Fruit fly (Drosophila melanogaster) whole organism, embryonic: ENCODE measurements around the gene ara.

Experiments used
- Ada2b ChIP-seq: fragments of 200-800 bp; sonication (Bioruptor generic); IDR thresholded peaks from 2 replicates; pipeline ENCODE4 v1.3.6; 2022; ENCODE audit warnings: missing biosample characterization, missing genetic modification characterization
- Adf1 ChIP-seq: fragments of 200-800 bp; sonication (Bioruptor generic); IDR thresholded peaks from 2 replicates; pipeline ENCODE4 v1.3.6; 2022; ENCODE audit warnings: missing biosample characterization, missing genetic modification characterization
- Blimp-1 ChIP-seq: fragments of 200-800 bp; sonication (Bioruptor generic); optimal IDR thresholded peaks from 3 replicates; lab custom pipeline; 2018; ENCODE audit warnings: missing biosample characterization, missing genetic modification characterization, mild to moderate bottlenecking, moderate library complexity, missing genetic modification reagents
- CG10274 ChIP-seq: fragments of 200-800 bp; sonication (Bioruptor generic); optimal IDR thresholded peaks from 3 replicates; lab custom pipeline; 2017; ENCODE audit warnings: missing biosample characterization, mild to moderate bottlenecking, missing genetic modification characterization
- CG10431 ChIP-seq: fragments of 200-800 bp; sonication (Bioruptor generic); optimal IDR thresholded peaks from 3 replicates; lab custom pipeline; 2018; ENCODE audit warnings: missing biosample characterization, mild to moderate bottlenecking, missing genetic modification characterization
- CG12155 ChIP-seq: fragments of 200-800 bp; sonication (Bioruptor generic); optimal IDR thresholded peaks from 3 replicates; lab custom pipeline; 2016; ENCODE audit warnings: missing biosample characterization, missing genetic modification characterization
- CG13775 ChIP-seq: fragments of 200-800 bp; sonication (Bioruptor generic); optimal IDR thresholded peaks from 3 replicates; lab custom pipeline; 2017; ENCODE audit warnings: missing biosample characterization, mild to moderate bottlenecking, missing genetic modification characterization
- CG14050 ChIP-seq: fragments of 200-800 bp; sonication (Bioruptor generic); IDR thresholded peaks from 3 replicates; pipeline ENCODE4 v1.3.6; 2022; ENCODE audit warnings: missing biosample characterization, missing genetic modification characterization
- CG14667 ChIP-seq: fragments of 200-800 bp; sonication (Bioruptor generic); IDR thresholded peaks from 2 replicates; pipeline ENCODE4 v1.3.6; 2022; ENCODE audit warnings: missing biosample characterization, missing genetic modification characterization
- CG1529 ChIP-seq: fragments of 200-800 bp; sonication (Bioruptor generic); optimal IDR thresholded peaks from 3 replicates; lab custom pipeline; 2018; ENCODE audit warnings: missing biosample characterization, missing genetic modification characterization
- CG17361 ChIP-seq: fragments of 200-800 bp; sonication (Bioruptor generic); IDR thresholded peaks from 3 replicates; pipeline ENCODE4 v1.3.6; 2022; ENCODE audit warnings: missing biosample characterization, missing genetic modification characterization
- CG2202 ChIP-seq: fragments of 200-800 bp; sonication (Bioruptor generic); optimal IDR thresholded peaks from 2 replicates; lab custom pipeline; 2018; ENCODE audit warnings: missing biosample characterization, mild to moderate bottlenecking, missing genetic modification characterization
- CG31365 ChIP-seq: fragments of 200-800 bp; sonication (Bioruptor generic); optimal IDR thresholded peaks from 2 replicates; lab custom pipeline; 2018; ENCODE audit warnings: missing biosample characterization, mild to moderate bottlenecking, missing genetic modification characterization
- CG6272 ChIP-seq: fragments of 200-800 bp; sonication (Bioruptor generic); IDR thresholded peaks from 2 replicates; pipeline ENCODE4 v1.3.6; 2022; ENCODE audit warnings: missing biosample characterization, missing genetic modification characterization
- CG6654 ChIP-seq: fragments of 200-800 bp; sonication (Bioruptor generic); optimal IDR thresholded peaks from 2 replicates; lab custom pipeline; 2017; ENCODE audit warnings: missing biosample characterization, mild to moderate bottlenecking, missing genetic modification characterization
- CG6791 ChIP-seq: fragments of 200-800 bp; sonication (Bioruptor generic); IDR thresholded peaks from 3 replicates; pipeline ENCODE4 v1.3.6; 2022; ENCODE audit warnings: missing biosample characterization, missing genetic modification characterization; ENCODE audit not compliant: partially characterized antibody
- CG7745 ChIP-seq: fragments of 200-800 bp; sonication (Bioruptor generic); optimal IDR thresholded peaks from 2 replicates; lab custom pipeline; 2018; ENCODE audit warnings: missing biosample characterization, mild to moderate bottlenecking, missing genetic modification characterization, moderate library complexity
- CG7928 ChIP-seq: fragments of 200-800 bp; sonication (Bioruptor generic); optimal IDR thresholded peaks from 2 replicates; lab custom pipeline; 2017; ENCODE audit warnings: missing biosample characterization, mild to moderate bottlenecking, missing genetic modification characterization
- CG8359 ChIP-seq: fragments of 200-800 bp; sonication (Bioruptor generic); optimal IDR thresholded peaks from 2 replicates; lab custom pipeline; 2017; ENCODE audit warnings: missing biosample characterization, mild to moderate bottlenecking, missing genetic modification characterization, borderline replicate concordance
- CG9817 ChIP-seq: fragments of 200-800 bp; sonication (Bioruptor generic); optimal IDR thresholded peaks from 2 replicates; lab custom pipeline; 2018; ENCODE audit warnings: missing biosample characterization, mild to moderate bottlenecking, missing genetic modification characterization, moderate library complexity
- CTCF ChIP-seq: fragments of 200-800 bp; sonication (Bioruptor generic); optimal IDR thresholded peaks from 2 replicates; lab custom pipeline; 2017; ENCODE audit warnings: missing biosample characterization, mild to moderate bottlenecking, missing genetic modification characterization, moderate library complexity
- CrebB ChIP-seq: fragments of 200-800 bp; sonication (Bioruptor generic); optimal IDR thresholded peaks from 3 replicates; lab custom pipeline; 2018; ENCODE audit warnings: missing biosample characterization, mild to moderate bottlenecking, missing genetic modification characterization
- Kr ChIP-seq: fragments of 200-800 bp; sonication (Bioruptor generic); optimal IDR thresholded peaks from 2 replicates; lab custom pipeline; 2017; ENCODE audit warnings: missing biosample characterization, mild to moderate bottlenecking, missing genetic modification characterization
- Max ChIP-seq: fragments of 200-800 bp; sonication (Bioruptor generic); optimal IDR thresholded peaks from 2 replicates; lab custom pipeline; 2016; ENCODE audit warnings: missing biosample characterization, mild to moderate bottlenecking, missing genetic modification characterization
- NC2β ChIP-seq: fragments of 200-800 bp; sonication (Bioruptor generic); optimal IDR thresholded peaks from 2 replicates; lab custom pipeline; 2016; ENCODE audit warnings: missing biosample characterization, missing genetic modification characterization
- Oli ChIP-seq: fragments of 200-800 bp; sonication (Bioruptor generic); optimal IDR thresholded peaks from 2 replicates; lab custom pipeline; 2018; ENCODE audit warnings: missing biosample characterization, mild to moderate bottlenecking, missing genetic modification characterization, moderate library complexity
- Rfx ChIP-seq: fragments of 200-800 bp; sonication (Bioruptor generic); IDR thresholded peaks from 2 replicates; pipeline ENCODE4 v1.3.6; 2022; ENCODE audit warnings: missing biosample characterization, missing genetic modification characterization
- Sry-δ ChIP-seq: fragments of 200-800 bp; sonication (Bioruptor generic); optimal IDR thresholded peaks from 2 replicates; lab custom pipeline; 2016; ENCODE audit warnings: missing biosample characterization, missing genetic modification characterization
- Stat92E ChIP-seq, 3 experiments: fragments of >200 bp in 2 of 3; fragments of 200-800 bp in 1 of 3; sonication (Bioruptor generic) in 1 of 3; optimal IDR thresholded peaks; 2 replicates each; lab custom pipeline; 2017 to 2019; ENCODE audit warnings: missing biosample characterization in 3 of 3, missing genetic modification characterization in 3 of 3, mild to moderate bottlenecking in 1 of 3, moderate library complexity in 1 of 3
- Xbp1 ChIP-seq: fragments of 200-800 bp; sonication (Bioruptor generic); optimal IDR thresholded peaks from 3 replicates; lab custom pipeline; 2016; ENCODE audit warnings: missing biosample characterization, mild to moderate bottlenecking, missing genetic modification characterization
- YL-1 ChIP-seq: fragments of 200-800 bp; sonication (Bioruptor generic); optimal IDR thresholded peaks from 3 replicates; lab custom pipeline; 2017; ENCODE audit warnings: missing biosample characterization, mild to moderate bottlenecking, missing genetic modification characterization
- bowl ChIP-seq: fragments of 200-800 bp; sonication (Bioruptor generic); IDR thresholded peaks from 2 replicates; pipeline ENCODE4 v1.3.6; 2022; ENCODE audit warnings: missing biosample characterization, missing genetic modification characterization
- chn ChIP-seq: fragments of 200-800 bp; sonication (Bioruptor generic); optimal IDR thresholded peaks from 2 replicates; lab custom pipeline; 2016; ENCODE audit warnings: missing biosample characterization, missing genetic modification characterization
- crp ChIP-seq, 2 experiments: fragments of 200-800 bp; sonication (Bioruptor generic); optimal IDR thresholded peaks; 2 replicates in 1 of 2; 3 replicates in 1 of 2; lab custom pipeline; 2017; ENCODE audit warnings: missing biosample characterization in 2 of 2, missing genetic modification characterization in 2 of 2, mild to moderate bottlenecking in 1 of 2, moderate library complexity in 1 of 2
- dmrt99B ChIP-seq: fragments of 200-800 bp; sonication (Bioruptor generic); optimal IDR thresholded peaks from 2 replicates; lab custom pipeline; 2018; ENCODE audit warnings: missing biosample characterization, mild to moderate bottlenecking, missing genetic modification characterization, moderate library complexity
- fd64A ChIP-seq: fragments of 200-800 bp; sonication (Bioruptor generic); optimal IDR thresholded peaks from 3 replicates; lab custom pipeline; 2018; ENCODE audit warnings: missing biosample characterization, mild to moderate bottlenecking, missing genetic modification characterization
- jumu ChIP-seq: fragments of 200-800 bp; sonication (Bioruptor generic); optimal IDR thresholded peaks from 3 replicates; lab custom pipeline; 2016; ENCODE audit warnings: missing biosample characterization, missing genetic modification characterization
- knrl ChIP-seq: fragments of 200-800 bp; sonication (Bioruptor generic); IDR thresholded peaks from 3 replicates; pipeline ENCODE4 v1.3.6; 2022; ENCODE audit warnings: missing biosample characterization, missing genetic modification characterization; ENCODE audit not compliant: partially characterized antibody
- mam ChIP-seq: fragments of 200-800 bp; sonication (Bioruptor generic); optimal IDR thresholded peaks from 3 replicates; lab custom pipeline; 2016; ENCODE audit warnings: missing biosample characterization, missing genetic modification characterization
- nmo ChIP-seq: fragments of 200-800 bp; sonication (Bioruptor generic); optimal IDR thresholded peaks from 2 replicates; lab custom pipeline; 2018; ENCODE audit warnings: missing biosample characterization, mild to moderate bottlenecking, missing genetic modification characterization, moderate library complexity
- org-1 ChIP-seq: fragments of 200-800 bp; sonication (Bioruptor generic); optimal IDR thresholded peaks from 2 replicates; lab custom pipeline; 2017; ENCODE audit warnings: missing biosample characterization, missing genetic modification characterization
- pb ChIP-seq: fragments of 200-800 bp; sonication (Bioruptor generic); optimal IDR thresholded peaks from 3 replicates; lab custom pipeline; 2016; ENCODE audit warnings: missing biosample characterization, missing genetic modification characterization
- pfk ChIP-seq: fragments of 200-800 bp; sonication (Bioruptor generic); optimal IDR thresholded peaks from 2 replicates; lab custom pipeline; 2018; ENCODE audit warnings: missing biosample characterization, mild to moderate bottlenecking, missing genetic modification characterization, moderate library complexity
- phol ChIP-seq: fragments of 200-800 bp; sonication (Bioruptor generic); optimal IDR thresholded peaks from 3 replicates; lab custom pipeline; 2018; ENCODE audit warnings: missing biosample characterization, mild to moderate bottlenecking, missing genetic modification characterization, moderate library complexity
- ro ChIP-seq: fragments of 200-800 bp; sonication (Bioruptor generic); IDR thresholded peaks from 2 replicates; pipeline ENCODE4 v1.3.6; 2022; ENCODE audit warnings: missing biosample characterization, missing genetic modification characterization
- slou ChIP-seq: fragments of 200-800 bp; sonication (Bioruptor generic); optimal IDR thresholded peaks from 3 replicates; lab custom pipeline; 2016; ENCODE audit warnings: missing biosample characterization, missing genetic modification characterization
- tx ChIP-seq: fragments of 200-800 bp; sonication (Bioruptor generic); optimal IDR thresholded peaks from 2 replicates; lab custom pipeline; 2016; ENCODE audit warnings: missing biosample characterization, missing genetic modification characterization
- unc-4 ChIP-seq: fragments of 200-800 bp; sonication (Bioruptor generic); IDR thresholded peaks from 2 replicates; pipeline ENCODE4 v1.3.6; 2022; ENCODE audit warnings: missing biosample characterization, missing genetic modification characterization; ENCODE audit not compliant: partially characterized antibody
- usp ChIP-seq: fragments of >200 bp; optimal IDR thresholded peaks from 2 replicates; lab custom pipeline; 2017; ENCODE audit warnings: missing biosample characterization, missing genetic modification characterization
- vnd ChIP-seq: fragments of 200-800 bp; sonication (Bioruptor generic); IDR thresholded peaks from 3 replicates; pipeline ENCODE4 v1.3.6; 2022; ENCODE audit warnings: missing biosample characterization, missing genetic modification characterization; ENCODE audit not compliant: partially characterized antibody
- zen2 ChIP-seq: fragments of 200-800 bp; sonication (Bioruptor generic); IDR thresholded peaks from 3 replicates; pipeline ENCODE4 v1.3.6; 2022; ENCODE audit warnings: missing biosample characterization, missing genetic modification characterization; ENCODE audit not compliant: partially characterized antibody

The ara gene

dm6 chr3L:12618824-12619370 lies 38.4 kb downstream of the ara start (continued):
- TF ChIP-seq fd64A = no peak
- no peak for TF ChIP-seq CG1529 (GFP tag; lab: Kevin White, UChicago)
- no peak for TF ChIP-seq Sry-δ (GFP tag; lab: Kevin White, UChicago)
- TF ChIP-seq NC2β (GFP tag; lab: Kevin White, UChicago) = no peak
- no peak for TF ChIP-seq vnd (GFP tag; lab: Robert Waterston, UW)
- no peak for TF ChIP-seq CG17361
- TF ChIP-seq CG10274 (GFP tag; lab: Kevin White, UChicago) = no peak
- no peak for TF ChIP-seq pb (GFP tag; lab: Kevin White, UChicago)
- no peak for TF ChIP-seq Kr
- TF ChIP-seq mam = no peak
- no peak for TF ChIP-seq chn (GFP tag; lab: Kevin White, UChicago)
- no peak for TF ChIP-seq Oli (tag; lab: Kevin White, UChicago)
- peak; percentile 10 for TF ChIP-seq Xbp1 (GFP tag; lab: Kevin White, UChicago)
- TF ChIP-seq Adf1 = no peak
- no peak for TF ChIP-seq CG6654 (GFP tag; lab: Kevin White, UChicago)
- TF ChIP-seq CG13775 (GFP tag; lab: Kevin White, UChicago) = no peak
- TF ChIP-seq CG6272 = no peak
- TF ChIP-seq tx = no peak
- TF ChIP-seq YL-1 (GFP tag; lab: Kevin White, UChicago) = no peak
- TF ChIP-seq CG31365 = no peak
- TF ChIP-seq unc-4 (GFP tag; lab: Robert Waterston, UW) = no peak
- no peak for TF ChIP-seq CG2202 (tag; lab: Kevin White, UChicago)
- TF ChIP-seq CG6791 (GFP tag; lab: Robert Waterston, UW) = no peak
- no peak for TF ChIP-seq slou (GFP tag; lab: Kevin White, UChicago)
- no peak for TF ChIP-seq pfk (GFP tag; lab: Kevin White, UChicago)
- peak; percentile 23 for TF ChIP-seq phol (tag; lab: Kevin White, UChicago)
- TF ChIP-seq usp = no peak
- no peak for TF ChIP-seq CG10431 (GFP tag; lab: Kevin White, UChicago)
- TF ChIP-seq Max (GFP tag; lab: Kevin White, UChicago) = no peak
- no peak for TF ChIP-seq CG7928 (GFP tag; lab: Kevin White, UChicago)
- no peak for TF ChIP-seq bowl (GFP tag; lab: Robert Waterston, UW)
- TF ChIP-seq Stat92E (GFP tag; optimal IDR thresholded peaks at IDR 0.05; lab: Kevin White, UChicago) = no peak
- TF ChIP-seq knrl = no peak
- no peak for TF ChIP-seq CG7745 (tag; lab: Kevin White, UChicago)
- no peak for TF ChIP-seq Rfx (GFP tag; lab: Robert Waterston, UW)
- TF ChIP-seq CG12155 = no peak
- peak; percentile 66 for TF ChIP-seq nmo
- TF ChIP-seq dmrt99B (tag; lab: Kevin White, UChicago) = peak; percentile 56
- TF ChIP-seq Ada2b = no peak
- TF ChIP-seq zen2 (GFP tag; lab: Robert Waterston, UW) = no peak
- TF ChIP-seq CG8359 (GFP tag; lab: Kevin White, UChicago) = no peak
- no peak for TF ChIP-seq CrebB
- no peak for TF ChIP-seq jumu
- no peak for TF ChIP-seq CG9817 (tag; lab: Kevin White, UChicago)
- no peak for TF ChIP-seq org-1 (GFP tag; lab: Kevin White, UChicago)
- TF ChIP-seq CG14667 (GFP tag; lab: Robert Waterston, UW) = peak; percentile 38; the same call in 1 of the 2 replicates
- TF ChIP-seq CTCF (GFP tag; lab: Kevin White, UChicago) = no peak
- TF ChIP-seq ro (GFP tag; lab: Robert Waterston, UW) = no peak
- no peak for TF ChIP-seq CG14050 (GFP tag; lab: Robert Waterston, UW)
- TF ChIP-seq crp (GFP tag; optimal IDR thresholded peaks at IDR 0.05; lab: Kevin White, UChicago) = no peak
- peak; percentile 60 for TF ChIP-seq Blimp-1 (GFP tag; lab: Kevin White, UChicago)
